Worm (Caenorhabditis elegans) whole organism, midembryonic: ENCODE results near the gene C36B7.3.

Experiments used
- flt-1 ChIP-seq: fragments of 200-800 bp; sonication (Bioruptor generic); IDR thresholded peaks from 2 replicates; pipeline ENCODE4 v1.3.6; 2022; ENCODE audit warnings: missing genetic modification characterization, missing compliant biosample characterization
- klf-2 ChIP-seq: fragments of 200-800 bp; sonication (Bioruptor generic); conservative IDR thresholded peaks from 2 replicates; pipeline ENCODE4 v1.3.6; 2022; ENCODE audit warnings: missing genetic modification reagents, missing genetic modification characterization, missing compliant biosample characterization
- ref-1 ChIP-seq: fragments of 200-800 bp; sonication (Bioruptor generic); conservative IDR thresholded peaks from 2 replicates; pipeline ENCODE4 v1.3.6; 2022; ENCODE audit warnings: missing genetic modification reagents, missing genetic modification characterization, missing compliant biosample characterization
- tab-1 ChIP-seq: fragments of 200-800 bp; sonication (Bioruptor generic); IDR thresholded peaks from 2 replicates; pipeline ENCODE4 v1.3.6; 2022; ENCODE audit warnings: missing genetic modification characterization, missing compliant biosample characterization
- ztf-23 ChIP-seq: fragments of 200-800 bp; sonication (Bioruptor generic); IDR thresholded peaks from 2 replicates; pipeline ENCODE4 v1.3.6; 2022; ENCODE audit warnings: missing genetic modification reagents, missing genetic modification characterization, missing compliant biosample characterization
- ztf-29 ChIP-seq: fragments of 200-800 bp; sonication (Bioruptor generic); IDR thresholded peaks from 2 replicates; pipeline ENCODE4 v1.3.6; 2022; ENCODE audit warnings: missing genetic modification reagents, missing genetic modification characterization, missing compliant biosample characterization

DNA sequence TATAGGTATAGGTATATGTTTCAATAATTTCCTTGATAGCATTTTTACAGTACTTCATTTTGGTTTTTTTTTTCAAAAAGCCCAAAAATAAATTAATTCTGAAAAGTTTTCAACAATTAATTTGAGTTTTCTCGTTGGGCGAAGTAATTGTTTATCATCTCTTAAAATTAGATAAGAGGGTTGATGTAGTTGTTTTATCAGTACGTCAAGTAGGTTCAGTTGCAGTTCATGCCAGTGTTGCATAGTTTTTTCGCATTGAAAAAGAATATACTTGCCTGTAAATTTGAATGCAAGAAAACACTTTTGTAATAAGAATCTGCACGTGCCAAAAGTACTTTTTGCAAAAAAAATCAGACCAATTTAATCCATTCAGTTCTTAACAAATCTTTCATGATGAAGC lies 23.6 kb downstream of the C36B7.3 start:
- TF ChIP-seq ref-1 (GFP tag; lab: Robert Waterston, UW) (no peak), flt-1 (GFP tag; lab: Robert Waterston, UW) (no peak), klf-2 (no peak), ztf-23 (GFP tag; lab: Robert Waterston, UW) (no peak), ztf-29 (no peak), tab-1 (GFP tag; lab: Robert Waterston, UW) (no peak)
